Fruit fly (Drosophila melanogaster): ENCODE measurements around the gene CG7246.

The CG7246 gene

dm6 chrX:9080962-9081361 lies at the start of gene CG7246, which contains the start of gene HP1b:
Gene CG7246, minus strand, starts transcription at chrX:9081057.
Gene HP1b, plus strand, starts transcription at chrX:9081063.
- TF ChIP-seq CG17912 (GFP tag; optimal IDR thresholded peaks at IDR 0.05) = no peak
- TF ChIP-seq CG32767 (GFP tag; IDR thresholded peaks at IDR 0.05) = 0 out of 2 replicates have a peak, but pooled peaks have one; percentile 38
- peak; percentile 58; the same call in 1 of the 3 replicates for TF ChIP-seq CG11093 (GFP tag; IDR thresholded peaks at IDR 0.05)
- peak; percentile 77 for TF ChIP-seq zfh1 (GFP tag; IDR thresholded peaks at IDR 0.05)
- TF ChIP-seq CG8765 (GFP tag; IDR thresholded peaks at IDR 0.05) = 0 out of 2 replicates have a peak, but pooled peaks have one; percentile 40
- TF ChIP-seq fru (optimal IDR thresholded peaks at IDR 0.05) = no peak
- TF ChIP-seq Dek (tag; optimal IDR thresholded peaks at IDR 0.05) = peak; percentile 64
- no peak for TF ChIP-seq CG6254 (GFP tag; optimal IDR thresholded peaks at IDR 0.05)
- TF ChIP-seq CG1529 (GFP tag; optimal IDR thresholded peaks at IDR 0.05) = peak; percentile 37
- TF ChIP-seq CG14667 (GFP tag; IDR thresholded peaks at IDR 0.05) = peak; percentile 47; the same call in 1 of the 2 replicates
- TF ChIP-seq Optix (GFP tag; IDR thresholded peaks at IDR 0.05) = peak; percentile 79
- peak; percentile 14 for TF ChIP-seq CG8281 (tag; optimal IDR thresholded peaks at IDR 0.05)
- no peak for TF ChIP-seq HmgD (GFP tag; optimal IDR thresholded peaks at IDR 0.05)
- TF ChIP-seq fd3F (GFP tag; optimal IDR thresholded peaks at IDR 0.05) = peak; percentile 25
- TF ChIP-seq HLH54F (GFP tag; optimal IDR thresholded peaks at IDR 0.05) = peak; percentile 44
- TF ChIP-seq CG10366 (GFP tag; IDR thresholded peaks at IDR 0.05) = peak; percentile 68
- TF ChIP-seq Six4 (GFP tag; optimal IDR thresholded peaks at IDR 0.05) = peak; percentile 41
- no peak for TF ChIP-seq TFAM (GFP tag; optimal IDR thresholded peaks at IDR 0.05)
- peak; percentile 77 for TF ChIP-seq cwo (GFP tag; optimal IDR thresholded peaks at IDR 0.05)
- TF ChIP-seq Bdp1 (GFP tag; optimal IDR thresholded peaks at IDR 0.05) = no peak
- TF ChIP-seq row (GFP tag; IDR thresholded peaks at IDR 0.05) = peak; percentile 86
- TF ChIP-seq CG14965 (GFP tag; optimal IDR thresholded peaks at IDR 0.05; ENCODE audit: borderline replicate concordance) = no peak
- TF ChIP-seq CG13624 (GFP tag; optimal IDR thresholded peaks at IDR 0.05) = peak; percentile 33
- peak; percentile 68; the same call in 1 of the 2 replicates for TF ChIP-seq amos (GFP tag; IDR thresholded peaks at IDR 0.05; ENCODE audit: partially characterized antibody)
- TF ChIP-seq Dad (GFP tag; optimal IDR thresholded peaks at IDR 0.05) = peak; percentile 10
- TF ChIP-seq Tbp (GFP tag; optimal IDR thresholded peaks at IDR 0.05) = no peak
- peak; percentile 46 for TF ChIP-seq CG9609 (GFP tag; optimal IDR thresholded peaks at IDR 0.05)
- TF ChIP-seq grn (GFP tag; optimal IDR thresholded peaks at IDR 0.05) = no peak
- TF ChIP-seq chm (GFP tag; IDR thresholded peaks at IDR 0.05) = no peak
- peak; percentile 77 for TF ChIP-seq CG6689 (GFP tag; IDR thresholded peaks at IDR 0.05)
- TF ChIP-seq CG17385 (GFP tag; optimal IDR thresholded peaks at IDR 0.05) = peak; percentile 95
- TF ChIP-seq CG5245 (GFP tag; optimal IDR thresholded peaks at IDR 0.05) = peak; percentile 60
- peak; percentile 46 for TF ChIP-seq Bteb2 (GFP tag; optimal IDR thresholded peaks at IDR 0.05)
- peak; percentile 69 for TF ChIP-seq CG18262 (tag; optimal IDR thresholded peaks at IDR 0.05)
- peak; percentile 54; the same call in 2 of the 3 replicates for TF ChIP-seq Opbp (GFP tag; IDR thresholded peaks at IDR 0.05; ENCODE audit: partially characterized antibody)
- peak; percentile 51 for TF ChIP-seq Antp (GFP tag; optimal IDR thresholded peaks at IDR 0.05)
- peak; percentile 25 for TF ChIP-seq MESR4 (GFP tag; optimal IDR thresholded peaks at IDR 0.05)
- TF ChIP-seq tap (tag; optimal IDR thresholded peaks at IDR 0.05) = peak; percentile 25
- peak; percentile 73 for TF ChIP-seq ttk (GFP tag; IDR thresholded peaks at IDR 0.05)
- TF ChIP-seq dpn (GFP tag; optimal IDR thresholded peaks at IDR 0.05) = peak; percentile 50 to 59
- no peak for TF ChIP-seq Elba2 (GFP tag; optimal IDR thresholded peaks at IDR 0.05)
- peak; percentile 75 for TF ChIP-seq CG14710 (tag; optimal IDR thresholded peaks at IDR 0.05)
- TF ChIP-seq Ravus (GFP tag; IDR thresholded peaks at IDR 0.05) = peak; percentile 32
- TF ChIP-seq CG3726 (GFP tag; IDR thresholded peaks at IDR 0.05) = 0 out of 3 replicates have a peak, but pooled peaks have one; percentile 39
- TF ChIP-seq ci (GFP tag; IDR thresholded peaks at IDR 0.05) = peak; percentile 76
- TF ChIP-seq CG10543 (GFP tag; optimal IDR thresholded peaks at IDR 0.05) = peak; percentile 62
- no peak for TF ChIP-seq prd (optimal IDR thresholded peaks at IDR 0.05)
- peak; percentile 84 for TF ChIP-seq prd (GFP tag; IDR thresholded peaks at IDR 0.05)
- peak; percentile 85 for TF ChIP-seq ase (GFP tag; IDR thresholded peaks at IDR 0.05)
- TF ChIP-seq CG11456 (GFP tag; IDR thresholded peaks at IDR 0.05) = peak; percentile 67; the same call in 1 of the 3 replicates
- peak; percentile 26 for TF ChIP-seq sqz (GFP tag; optimal IDR thresholded peaks at IDR 0.05)
- no peak for TF ChIP-seq hth (optimal IDR thresholded peaks at IDR 0.05)
